Fruit fly (Drosophila melanogaster): Measurements from ENCODE around the gene 5-HT2A.

The 5-HT2A gene

DNA sequence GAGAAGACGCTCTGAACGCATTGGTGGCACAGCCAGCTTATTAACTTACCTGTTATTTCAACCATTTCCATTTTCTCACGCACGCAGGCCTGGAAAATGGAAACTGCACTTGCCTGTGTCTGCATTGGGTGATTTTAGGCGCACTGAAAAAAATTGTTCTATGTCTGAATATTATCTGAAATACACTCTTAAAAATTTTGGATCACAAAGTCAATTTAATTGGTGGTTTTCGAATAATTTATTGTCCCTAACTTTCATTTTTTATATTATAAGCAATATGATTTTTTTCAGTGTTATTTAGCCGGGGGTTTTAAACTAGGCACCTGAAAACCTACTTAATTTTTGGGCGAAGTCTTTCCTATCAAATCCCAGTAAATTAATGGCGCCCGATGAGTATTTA, 50.4 kb downstream of the 5-HT2A start (continued):
- TF ChIP-seq Hey (tag; optimal IDR thresholded peaks at IDR 0.05), result no peak
- no peak for TF ChIP-seq hth (optimal IDR thresholded peaks at IDR 0.05)
- TF ChIP-seq D (optimal IDR thresholded peaks at IDR 0.05), result no peak
- TF ChIP-seq D (GFP tag; optimal IDR thresholded peaks at IDR 0.05), result peak; percentile 85
- TF ChIP-seq CG32532 (GFP tag; IDR thresholded peaks at IDR 0.05), result peak; percentile 72
- peak; percentile 28 for TF ChIP-seq shn (GFP tag; optimal IDR thresholded peaks at IDR 0.05)
- peak; percentile 84 for TF ChIP-seq stc (GFP tag; IDR thresholded peaks at IDR 0.05)
- no peak for TF ChIP-seq pita (GFP tag; optimal IDR thresholded peaks at IDR 0.05)
- TF ChIP-seq her (GFP tag; optimal IDR thresholded peaks at IDR 0.05), result peak; percentile 25
- TF ChIP-seq CG3726 (GFP tag; IDR thresholded peaks at IDR 0.05), result peak; percentile 72; the same call in 1 of the 3 replicates
- no peak for TF ChIP-seq inv (GFP tag; IDR thresholded peaks at IDR 0.05; ENCODE audit: partially characterized antibody)
- TF ChIP-seq onecut (GFP tag; IDR thresholded peaks at IDR 0.05), result peak; percentile 76
- peak; percentile 94 for TF ChIP-seq CG10979 (tag; optimal IDR thresholded peaks at IDR 0.05)
- TF ChIP-seq Hr78 (GFP tag; optimal IDR thresholded peaks at IDR 0.05), result peak in 1 of 2 experiments; percentile 23
- TF ChIP-seq CG15514 (GFP tag; optimal IDR thresholded peaks at IDR 0.05), result peak; percentile 39
- peak; percentile 87 for TF ChIP-seq CG1024 (GFP tag; IDR thresholded peaks at IDR 0.05)
- TF ChIP-seq Neu2 (GFP tag; optimal IDR thresholded peaks at IDR 0.05; ENCODE audit: borderline replicate concordance), result peak; percentile 65
- TF ChIP-seq nom (GFP tag; optimal IDR thresholded peaks at IDR 0.05), result no peak
- peak; percentile 93 for TF ChIP-seq zfh1 (GFP tag; IDR thresholded peaks at IDR 0.05)
- TF ChIP-seq MESR4 (GFP tag; optimal IDR thresholded peaks at IDR 0.05), result no peak
- peak; percentile 68 for TF ChIP-seq Aef1 (GFP tag; IDR thresholded peaks at IDR 0.05)
- peak; percentile 23 for TF ChIP-seq CG10462 (GFP tag; optimal IDR thresholded peaks at IDR 0.05)
- TF ChIP-seq Asciz (GFP tag; optimal IDR thresholded peaks at IDR 0.05), result peak; percentile 87
- peak; percentile 84 for TF ChIP-seq CG17328 (GFP tag; IDR thresholded peaks at IDR 0.05)
- peak; percentile 94 for TF ChIP-seq sens (GFP tag)
- peak; percentile 72 for TF ChIP-seq CG1603 (tag; optimal IDR thresholded peaks at IDR 0.05)
- no peak for TF ChIP-seq hbn (GFP tag; IDR thresholded peaks at IDR 0.05; ENCODE audit: partially characterized antibody)
- no peak for TF ChIP-seq Adf1 (GFP tag; IDR thresholded peaks at IDR 0.05)
- TF ChIP-seq dan (GFP tag; IDR thresholded peaks at IDR 0.05), result no peak
- TF ChIP-seq Six4 (GFP tag; optimal IDR thresholded peaks at IDR 0.05), result peak; percentile 73
- TF ChIP-seq CG12744 (GFP tag; optimal IDR thresholded peaks at IDR 0.05), result no peak
- peak; percentile 79 for TF ChIP-seq H2.0 (GFP tag; IDR thresholded peaks at IDR 0.05)
- no peak for TF ChIP-seq gsb (GFP tag; IDR thresholded peaks at IDR 0.05)
- TF ChIP-seq CG8281 (tag; optimal IDR thresholded peaks at IDR 0.05), result peak; percentile 46
- no peak for TF ChIP-seq luna (GFP tag; optimal IDR thresholded peaks at IDR 0.05)
- TF ChIP-seq CG11723 (GFP tag; optimal IDR thresholded peaks at IDR 0.05), result no peak
- TF ChIP-seq h (optimal IDR thresholded peaks at IDR 0.05), result no peak
- no peak for TF ChIP-seq CG9609 (GFP tag; optimal IDR thresholded peaks at IDR 0.05)
- TF ChIP-seq btn (GFP tag; optimal IDR thresholded peaks at IDR 0.05), result peak; percentile 39
- peak; percentile 58 for TF ChIP-seq BtbVII (GFP tag; optimal IDR thresholded peaks at IDR 0.05)
- TF ChIP-seq pfk (GFP tag; optimal IDR thresholded peaks at IDR 0.05), result no peak
- TF ChIP-seq CG17359 (tag; optimal IDR thresholded peaks at IDR 0.05), result peak; percentile 93
- TF ChIP-seq croc (GFP tag; conservative IDR thresholded peaks at IDR 0.05), result peak; percentile 77; the same call in 2 of the 3 replicates
- TF ChIP-seq MBD-R2 (GFP tag; IDR thresholded peaks at IDR 0.05), result peak; percentile 28; the same call in 1 of the 2 replicates
- peak; percentile 64 for TF ChIP-seq CG1647 (GFP tag; optimal IDR thresholded peaks at IDR 0.05)
- TF ChIP-seq Sox102F (GFP tag; optimal IDR thresholded peaks at IDR 0.05), result peak; percentile 80
- TF ChIP-seq CG10654 (GFP tag; optimal IDR thresholded peaks at IDR 0.05), result peak; percentile 77
- TF ChIP-seq CG4730 (GFP tag; IDR thresholded peaks at IDR 0.05), result peak; percentile 72
- peak; percentile 25 for TF ChIP-seq Hmx (GFP tag; optimal IDR thresholded peaks at IDR 0.05)
- no peak for TF ChIP-seq hb (GFP tag; IDR thresholded peaks at IDR 0.05; ENCODE audit: partially characterized antibody)
- no peak for TF ChIP-seq wdn (GFP tag; IDR thresholded peaks at IDR 0.05)
- no peak for TF ChIP-seq sug (tag; optimal IDR thresholded peaks at IDR 0.05)
